ENCODE assay signal across 1 fruit fly cellular context in the genomic region with DNA sequence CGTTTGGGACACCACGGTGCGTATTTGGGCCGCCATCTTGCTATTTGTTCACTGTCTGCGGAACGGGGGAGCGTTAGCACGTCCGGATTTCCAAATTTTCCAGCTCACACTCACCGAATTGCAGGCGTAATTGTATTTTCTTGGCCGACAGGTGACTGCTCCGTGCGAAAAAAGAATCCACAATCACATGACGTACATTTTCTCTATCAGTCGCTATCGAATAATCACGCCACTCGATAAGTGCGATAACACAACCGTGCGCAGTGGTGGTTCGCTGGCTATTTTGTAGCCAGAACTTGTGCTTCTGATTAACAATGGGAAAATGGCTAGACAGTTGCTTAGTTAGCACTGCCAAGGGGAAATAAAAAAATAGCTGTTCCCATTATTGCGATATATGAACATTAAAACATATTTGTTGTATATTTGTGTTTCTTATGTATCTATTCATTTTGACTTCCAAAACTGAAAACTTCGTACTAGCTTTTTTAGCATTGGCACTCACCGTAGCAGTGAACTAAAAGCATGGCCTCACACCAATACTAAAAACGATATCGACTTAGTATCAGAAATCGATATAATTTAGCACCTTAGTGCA.
TF ChIP-seq lines count a peak whose summit lies in the region.

A gene (minus strand): TSS at position 225 of the 595 bp plus-strand sequence.

TF ChIP-seq in whole organism, embryonic, 481 proteins besides CTCF, POLR2A, EP300 and RAD21 (continued from another document and continues in another):
- TF ChIP-seq Dek (tag; optimal IDR thresholded peaks at IDR 0.05; lab: Kevin White, UChicago) (peak; percentile 5), Taf1 (GFP tag; IDR thresholded peaks at IDR 0.05; lab: Robert Waterston, UW) (no peak), CG2875 (GFP tag; optimal IDR thresholded peaks at IDR 0.05; lab: Kevin White, UChicago) (no peak), otp (GFP tag; IDR thresholded peaks at IDR 0.05; lab: Robert Waterston, UW) (no peak), lola (GFP tag; optimal IDR thresholded peaks at IDR 0.05; lab: Kevin White, UChicago) (peak in 1 of 3 experiments; percentile 42), pfk (GFP tag; optimal IDR thresholded peaks at IDR 0.05; lab: Kevin White, UChicago) (no peak), ac (GFP tag; optimal IDR thresholded peaks at IDR 0.05; lab: Kevin White, UChicago) (no peak), crp (GFP tag; optimal IDR thresholded peaks at IDR 0.05; lab: Kevin White, UChicago) (peak in 1 of 2 experiments; percentile 69), CG18599 (GFP tag; optimal IDR thresholded peaks at IDR 0.05; lab: Kevin White, UChicago) (no peak), Hey (tag; optimal IDR thresholded peaks at IDR 0.05; lab: Kevin White, UChicago) (no peak), CG2129 (GFP tag; IDR thresholded peaks at IDR 0.05; lab: Robert Waterston, UW; ENCODE audit: partially characterized antibody) (no peak), CG14441 (GFP tag; IDR thresholded peaks at IDR 0.05; lab: Robert Waterston, UW) (no peak), knrl (GFP tag; IDR thresholded peaks at IDR 0.05; lab: Robert Waterston, UW; ENCODE audit: partially characterized antibody) (peak; percentile 61), CG6654 (GFP tag; optimal IDR thresholded peaks at IDR 0.05; lab: Kevin White, UChicago) (no peak), CG15011 (GFP tag; optimal IDR thresholded peaks at IDR 0.05; lab: Kevin White, UChicago) (no peak), CG3281 (GFP tag; optimal IDR thresholded peaks at IDR 0.05; lab: Kevin White, UChicago) (no peak), mld (GFP tag; IDR thresholded peaks at IDR 0.05; lab: Robert Waterston, UW; ENCODE audit: partially characterized antibody) (no peak), CG13624 (GFP tag; optimal IDR thresholded peaks at IDR 0.05; lab: Kevin White, UChicago) (peak; percentile 62), bowl (GFP tag; IDR thresholded peaks at IDR 0.05; lab: Robert Waterston, UW) (no peak), MBD-R2 (GFP tag; IDR thresholded peaks at IDR 0.05; lab: Robert Waterston, UW) (peak; percentile 44; the same call in 1 of the 2 replicates), unpg (GFP tag; optimal IDR thresholded peaks at IDR 0.05; lab: Kevin White, UChicago) (peak; percentile 6), Hr39 (optimal IDR thresholded peaks at IDR 0.05; lab: Kevin White, UChicago) (no peak), CG11504 (tag; optimal IDR thresholded peaks at IDR 0.05; lab: Kevin White, UChicago) (peak; percentile 53), CG10267 (tag; optimal IDR thresholded peaks at IDR 0.05; lab: Kevin White, UChicago) (peak; percentile 66), CG9876 (GFP tag; optimal IDR thresholded peaks at IDR 0.05; lab: Kevin White, UChicago) (no peak), Gsc (GFP tag; IDR thresholded peaks at IDR 0.05; lab: Robert Waterston, UW) (no peak), trh (GFP tag; optimal IDR thresholded peaks at IDR 0.05; lab: Kevin White, UChicago) (no peak), pros (GFP tag; optimal IDR thresholded peaks at IDR 0.05; lab: Kevin White, UChicago) (no peak), gem (tag; optimal IDR thresholded peaks at IDR 0.05; lab: Kevin White, UChicago) (peak; percentile 36), wek (GFP tag; optimal IDR thresholded peaks at IDR 0.05; lab: Kevin White, UChicago) (no peak), nmo (GFP tag; optimal IDR thresholded peaks at IDR 0.05; lab: Kevin White, UChicago) (peak; percentile 75), Dref (GFP tag; IDR thresholded peaks at IDR 0.05; lab: Robert Waterston, UW) (peak; percentile 74), CG3163 (GFP tag; optimal IDR thresholded peaks at IDR 0.05; lab: Kevin White, UChicago) (no peak), Side (GFP tag; optimal IDR thresholded peaks at IDR 0.05; lab: Kevin White, UChicago) (no peak), CG16779 (GFP tag; IDR thresholded peaks at IDR 0.05; lab: Robert Waterston, UW) (no peak), dati (GFP tag; IDR thresholded peaks at IDR 0.05; lab: Robert Waterston, UW) (no peak), Sry-δ (GFP tag; optimal IDR thresholded peaks at IDR 0.05; lab: Kevin White, UChicago) (peak; percentile 86), CG14667 (GFP tag; IDR thresholded peaks at IDR 0.05; lab: Robert Waterston, UW) (no peak), sc (optimal IDR thresholded peaks at IDR 0.05; lab: Kevin White, UChicago) (no peak), sc (GFP tag; optimal IDR thresholded peaks at IDR 0.05; lab: Kevin White, UChicago) (no peak), PHDP (tag; optimal IDR thresholded peaks at IDR 0.05; lab: Kevin White, UChicago) (no peak), Poxn (GFP tag; IDR thresholded peaks at IDR 0.05; lab: Robert Waterston, UW) (no peak), CG2120 (GFP tag; optimal IDR thresholded peaks at IDR 0.05; lab: Kevin White, UChicago) (peak; percentile 30), dimm (GFP tag; IDR thresholded peaks at IDR 0.05; lab: Robert Waterston, UW) (no peak), Spps (tag; optimal IDR thresholded peaks at IDR 0.05; lab: Kevin White, UChicago) (no peak), HLH3B (GFP tag; IDR thresholded peaks at IDR 0.05; lab: Robert Waterston, UW) (no peak), CG1603 (tag; optimal IDR thresholded peaks at IDR 0.05; lab: Kevin White, UChicago) (peak; percentile 55), nau (GFP tag; optimal IDR thresholded peaks at IDR 0.05; lab: Kevin White, UChicago) (no peak), CG11085 (GFP tag; IDR thresholded peaks at IDR 0.05; lab: Robert Waterston, UW) (no peak), sens-2 (GFP tag; IDR thresholded peaks at IDR 0.05; lab: Robert Waterston, UW) (0 out of 2 replicates have a peak, but pooled peaks have one; percentile 28), Hr78 (GFP tag; optimal IDR thresholded peaks at IDR 0.05; lab: Kevin White, UChicago) (no peak), tll (GFP tag; optimal IDR thresholded peaks at IDR 0.05; lab: Kevin White, UChicago) (peak; percentile 41 to 99), CG7357 (GFP tag; IDR thresholded peaks at IDR 0.05; lab: Robert Waterston, UW) (no peak), rib (GFP tag; IDR thresholded peaks at IDR 0.05; lab: Robert Waterston, UW) (no peak), CG10543 (GFP tag; optimal IDR thresholded peaks at IDR 0.05; lab: Kevin White, UChicago) (no peak), Hsf (GFP tag; optimal IDR thresholded peaks at IDR 0.05; lab: Kevin White, UChicago) (peak; percentile 18), E2f2 (GFP tag; IDR thresholded peaks at IDR 0.05; lab: Robert Waterston, UW) (peak; percentile 60; the same call in 1 of the 2 replicates), zfh2 (GFP tag; optimal IDR thresholded peaks at IDR 0.05; lab: Kevin White, UChicago) (peak; percentile 23), lov (optimal IDR thresholded peaks at IDR 0.05; lab: Kevin White, UChicago) (no peak), lov (GFP tag; IDR thresholded peaks at IDR 0.05; lab: Robert Waterston, UW) (no peak), Mad (GFP tag; optimal IDR thresholded peaks at IDR 0.05; lab: Kevin White, UChicago) (no peak), CG15269 (tag; optimal IDR thresholded peaks at IDR 0.05; lab: Kevin White, UChicago) (no peak), CG30431 (GFP tag; optimal IDR thresholded peaks at IDR 0.05; lab: Kevin White, UChicago) (no peak), lbe (GFP tag; optimal IDR thresholded peaks at IDR 0.05; lab: Kevin White, UChicago) (no peak), Atf6 (GFP tag; IDR thresholded peaks at IDR 0.05; lab: Robert Waterston, UW) (no peak), Fer3 (tag; optimal IDR thresholded peaks at IDR 0.05; lab: Kevin White, UChicago) (no peak), gsb-n (tag; optimal IDR thresholded peaks at IDR 0.05; lab: Kevin White, UChicago) (no peak), CoRest (tag; optimal IDR thresholded peaks at IDR 0.05; lab: Kevin White, UChicago) (peak; percentile 57), gce (GFP tag; IDR thresholded peaks at IDR 0.05; lab: Robert Waterston, UW) (no peak), CG12744 (GFP tag; optimal IDR thresholded peaks at IDR 0.05; lab: Kevin White, UChicago) (no peak), Lhr (GFP tag; optimal IDR thresholded peaks at IDR 0.05; lab: Kevin White, UChicago) (peak; percentile 77), dmrt11E (tag; optimal IDR thresholded peaks at IDR 0.05; lab: Kevin White, UChicago) (peak; percentile 27), sqz (GFP tag; optimal IDR thresholded peaks at IDR 0.05; lab: Kevin White, UChicago) (no peak), bbx (GFP tag; IDR thresholded peaks at IDR 0.05; lab: Robert Waterston, UW; ENCODE audit: partially characterized antibody) (0 out of 2 replicates have a peak, but pooled peaks have one; percentile 20), gcm (GFP tag; optimal IDR thresholded peaks at IDR 0.05; lab: Kevin White, UChicago) (no peak), CG17912 (GFP tag; optimal IDR thresholded peaks at IDR 0.05; lab: Kevin White, UChicago) (no peak), CG10565 (GFP tag; optimal IDR thresholded peaks at IDR 0.05; lab: Kevin White, UChicago) (no peak), Jarid2 (GFP tag; optimal IDR thresholded peaks at IDR 0.05; lab: Kevin White, UChicago) (no peak), tna (GFP tag; IDR thresholded peaks at IDR 0.05; lab: Robert Waterston, UW; ENCODE audit: partially characterized antibody) (no peak), sna (GFP tag; IDR thresholded peaks at IDR 0.05; lab: Robert Waterston, UW; ENCODE audit: partially characterized antibody) (0 out of 2 replicates have a peak, but pooled peaks have one; percentile 33), CG10431 (GFP tag; optimal IDR thresholded peaks at IDR 0.05; lab: Kevin White, UChicago) (no peak), Dip2 (GFP tag; IDR thresholded peaks at IDR 0.05; lab: Robert Waterston, UW) (no peak), inv (GFP tag; IDR thresholded peaks at IDR 0.05; lab: Robert Waterston, UW; ENCODE audit: partially characterized antibody) (0 out of 2 replicates have a peak, but pooled peaks have one; percentile 14), CG31388 (GFP tag; optimal IDR thresholded peaks at IDR 0.05; lab: Kevin White, UChicago) (no peak), NfI (GFP tag; optimal IDR thresholded peaks at IDR 0.05; lab: Kevin White, UChicago) (peak; percentile 14), lmd (GFP tag; IDR thresholded peaks at IDR 0.05; lab: Robert Waterston, UW) (no peak), Fer1 (GFP tag; optimal IDR thresholded peaks at IDR 0.05; lab: Kevin White, UChicago) (peak; percentile 17), ind (GFP tag; optimal IDR thresholded peaks at IDR 0.05; lab: Kevin White, UChicago) (no peak), CG17186 (GFP tag; optimal IDR thresholded peaks at IDR 0.05; lab: Kevin White, UChicago) (peak; percentile 64), p53 (GFP tag; optimal IDR thresholded peaks at IDR 0.05; lab: Kevin White, UChicago) (no peak), crol (GFP tag; IDR thresholded peaks at IDR 0.05; lab: Robert Waterston, UW) (no peak), YL-1 (GFP tag; optimal IDR thresholded peaks at IDR 0.05; lab: Kevin White, UChicago) (peak; percentile 88), B-H2 (GFP tag; optimal IDR thresholded peaks at IDR 0.05; lab: Kevin White, UChicago) (no peak), CG31441 (GFP tag; IDR thresholded peaks at IDR 0.05; lab: Robert Waterston, UW) (0 out of 2 replicates have a peak, but pooled peaks have one; percentile 45), amos (GFP tag; IDR thresholded peaks at IDR 0.05; lab: Robert Waterston, UW; ENCODE audit: partially characterized antibody) (peak; percentile 40; the same call in 1 of the 2 replicates), sisA (GFP tag; IDR thresholded peaks at IDR 0.05; lab: Robert Waterston, UW) (no peak), CG8765 (GFP tag; IDR thresholded peaks at IDR 0.05; lab: Robert Waterston, UW) (no peak), gcm2 (GFP tag; optimal IDR thresholded peaks at IDR 0.05; lab: Kevin White, UChicago) (no peak), Bdp1 (GFP tag; optimal IDR thresholded peaks at IDR 0.05; lab: Kevin White, UChicago) (no peak), CG34376 (GFP tag; optimal IDR thresholded peaks at IDR 0.05; lab: Kevin White, UChicago) (peak; percentile 17), sens (GFP tag; lab: Kevin White, UChicago) (peak; percentile 82), fd64A (GFP tag; optimal IDR thresholded peaks at IDR 0.05; lab: Kevin White, UChicago) (no peak), CG2116 (GFP tag; optimal IDR thresholded peaks at IDR 0.05; lab: Kevin White, UChicago) (peak; percentile 99), Oli (tag; optimal IDR thresholded peaks at IDR 0.05; lab: Kevin White, UChicago) (no peak), CG8388 (GFP tag; optimal IDR thresholded peaks at IDR 0.05; lab: Kevin White, UChicago) (peak; percentile 9), hkb (optimal IDR thresholded peaks at IDR 0.05; lab: Kevin White, UChicago) (peak; percentile 96), hkb (GFP tag; IDR thresholded peaks at IDR 0.05; lab: Robert Waterston, UW) (no peak), CG34422 (GFP tag; IDR thresholded peaks at IDR 0.05; lab: Robert Waterston, UW) (peak; percentile 62; the same call in 1 of the 3 replicates), gt (GFP tag; IDR thresholded peaks at IDR 0.05; lab: Robert Waterston, UW) (no peak), HmgD (GFP tag; optimal IDR thresholded peaks at IDR 0.05; lab: Kevin White, UChicago) (peak; percentile 83), hb (GFP tag; IDR thresholded peaks at IDR 0.05; lab: Robert Waterston, UW; ENCODE audit: partially characterized antibody) (no peak), CG9797 (GFP tag; optimal IDR thresholded peaks at IDR 0.05; lab: Kevin White, UChicago) (peak; percentile 55), CG4617 (GFP tag; optimal IDR thresholded peaks at IDR 0.05; lab: Kevin White, UChicago; ENCODE audit: borderline replicate concordance) (peak; percentile 41), Kr (GFP tag; optimal IDR thresholded peaks at IDR 0.05; lab: Kevin White, UChicago) (no peak), CG10462 (GFP tag; optimal IDR thresholded peaks at IDR 0.05; lab: Kevin White, UChicago) (no peak), row (GFP tag; IDR thresholded peaks at IDR 0.05; lab: Robert Waterston, UW) (peak; percentile 83), stwl (tag; optimal IDR thresholded peaks at IDR 0.05; lab: Kevin White, UChicago) (peak; percentile 80), CG13775 (GFP tag; optimal IDR thresholded peaks at IDR 0.05; lab: Kevin White, UChicago) (peak; percentile 35), CG4820 (GFP tag; optimal IDR thresholded peaks at IDR 0.05; lab: Kevin White, UChicago) (no peak), emc (GFP tag; optimal IDR thresholded peaks at IDR 0.05; lab: Kevin White, UChicago) (no peak), CG10209 (GFP tag; optimal IDR thresholded peaks at IDR 0.05; lab: Kevin White, UChicago) (no peak), Xrp1 (GFP tag; IDR thresholded peaks at IDR 0.05; lab: Robert Waterston, UW) (no peak), mam (GFP tag; optimal IDR thresholded peaks at IDR 0.05; lab: Kevin White, UChicago) (peak; percentile 18), CG14965 (GFP tag; optimal IDR thresholded peaks at IDR 0.05; lab: Kevin White, UChicago; ENCODE audit: borderline replicate concordance) (no peak), C15 (GFP tag; IDR thresholded peaks at IDR 0.05; lab: Robert Waterston, UW) (no peak), stc (GFP tag; IDR thresholded peaks at IDR 0.05; lab: Robert Waterston, UW) (no peak)
